Fruit fly (Drosophila melanogaster) whole organism, pupa: ENCODE measurements around the gene heph.

ENCODE experiments used
- CG10348 ChIP-seq: fragments of 200-800 bp; sonication (Bioruptor generic); IDR thresholded peaks from 2 replicates; pipeline ENCODE4 v1.3.6; 2022; ENCODE audit warnings: missing biosample characterization, missing genetic modification characterization
- CG12605 ChIP-seq: fragments of 200-800 bp; sonication (Bioruptor generic); IDR thresholded peaks from 2 replicates; pipeline ENCODE4 v1.3.6; 2022; ENCODE audit warnings: missing biosample characterization, missing genetic modification characterization
- CG13204 ChIP-seq: fragments of 200-800 bp; sonication (Bioruptor generic); optimal IDR thresholded peaks from 2 replicates; lab custom pipeline; 2018; ENCODE audit warnings: missing biosample characterization, mild to moderate bottlenecking, missing genetic modification characterization, moderate library complexity
- CG14655 ChIP-seq: fragments of 200-800 bp; sonication (Bioruptor generic); optimal IDR thresholded peaks from 3 replicates; lab custom pipeline; 2017; ENCODE audit warnings: mild to moderate bottlenecking, missing biosample characterization, missing genetic modification reagents, missing genetic modification characterization
- CG15710 ChIP-seq: fragments of 200-800 bp; sonication (Bioruptor generic); optimal IDR thresholded peaks from 2 replicates; lab custom pipeline; 2018; ENCODE audit warnings: missing biosample characterization, mild to moderate bottlenecking, missing genetic modification characterization, moderate library complexity
- CG17806 ChIP-seq: fragments of 200-800 bp; sonication (Bioruptor generic); optimal IDR thresholded peaks from 2 replicates; lab custom pipeline; 2018; ENCODE audit warnings: missing biosample characterization, mild to moderate bottlenecking, missing genetic modification characterization, moderate library complexity
- CG32121 ChIP-seq: fragments of 200-800 bp; sonication (Bioruptor generic); IDR thresholded peaks from 2 replicates; pipeline ENCODE4 v1.3.6; 2022; ENCODE audit warnings: missing biosample characterization, missing genetic modification characterization
- CG34367 ChIP-seq: fragments of 200-800 bp; sonication (Bioruptor generic); optimal IDR thresholded peaks from 2 replicates; lab custom pipeline; 2018; ENCODE audit warnings: missing biosample characterization, mild to moderate bottlenecking, missing genetic modification characterization
- CG4496 ChIP-seq: fragments of 200-800 bp; sonication (Bioruptor generic); IDR thresholded peaks from 3 replicates; pipeline ENCODE4 v1.3.6; 2022; ENCODE audit warnings: missing biosample characterization, missing genetic modification characterization
- CG8159 ChIP-seq: fragments of 200-800 bp; sonication (Bioruptor generic); optimal IDR thresholded peaks from 3 replicates; lab custom pipeline; 2018; ENCODE audit warnings: missing biosample characterization, mild to moderate bottlenecking, missing genetic modification characterization, moderate library complexity
- CG8301 ChIP-seq: fragments of 200-800 bp; sonication (Bioruptor generic); optimal IDR thresholded peaks from 2 replicates; lab custom pipeline; 2018; ENCODE audit warnings: missing biosample characterization, mild to moderate bottlenecking, missing genetic modification characterization
- CG9948 ChIP-seq: fragments of 200-800 bp; sonication (Bioruptor generic); optimal IDR thresholded peaks from 2 replicates; lab custom pipeline; 2018; ENCODE audit warnings: missing biosample characterization, mild to moderate bottlenecking, missing genetic modification characterization, moderate library complexity
- D1 ChIP-seq: fragments of 200-800 bp; sonication (Bioruptor generic); optimal IDR thresholded peaks from 2 replicates; lab custom pipeline; 2018; ENCODE audit warnings: missing biosample characterization, mild to moderate bottlenecking, missing genetic modification characterization, moderate library complexity
- EcR ChIP-seq: fragments of 200-800 bp; sonication (Bioruptor generic); optimal IDR thresholded peaks from 3 replicates; lab custom pipeline; 2019; ENCODE audit warnings: missing biosample characterization, missing genetic modification characterization, mild to moderate bottlenecking, moderate library complexity, missing genetic modification reagents
- Ets98B ChIP-seq: fragments of 200-800 bp; sonication (Bioruptor generic); IDR thresholded peaks from 2 replicates; pipeline ENCODE4 v1.3.6; 2022; ENCODE audit warnings: missing biosample characterization, missing genetic modification characterization
- Pif1A ChIP-seq: fragments of 200-800 bp; sonication (Bioruptor generic); optimal IDR thresholded peaks from 3 replicates; lab custom pipeline; 2016; ENCODE audit warnings: missing biosample characterization, missing genetic modification characterization
- Pif1B ChIP-seq: fragments of 200-800 bp; sonication (Bioruptor generic); optimal IDR thresholded peaks from 3 replicates; lab custom pipeline; 2016; ENCODE audit warnings: missing biosample characterization, missing genetic modification characterization
- Snoo ChIP-seq: fragments of 200-800 bp; sonication (Bioruptor generic); optimal IDR thresholded peaks from 3 replicates; lab custom pipeline; 2017; ENCODE audit warnings: missing biosample characterization, mild to moderate bottlenecking, missing genetic modification characterization, inconsistent platforms
- fd96Ca ChIP-seq: fragments of 200-800 bp; sonication (Bioruptor generic); IDR thresholded peaks from 3 replicates; pipeline ENCODE4 v1.3.6; 2022; ENCODE audit warnings: missing biosample characterization, missing genetic modification characterization
- gl ChIP-seq: fragments of 200-800 bp; sonication (Bioruptor generic); optimal IDR thresholded peaks from 2 replicates; lab custom pipeline; 2018; ENCODE audit warnings: missing biosample characterization, mild to moderate bottlenecking, missing genetic modification characterization
- rn ChIP-seq: fragments of 200-800 bp; sonication (Bioruptor generic); IDR thresholded peaks from 2 replicates; pipeline ENCODE4 v1.3.6; 2022; ENCODE audit warnings: missing biosample characterization, missing genetic modification characterization

heph gene

DNA sequence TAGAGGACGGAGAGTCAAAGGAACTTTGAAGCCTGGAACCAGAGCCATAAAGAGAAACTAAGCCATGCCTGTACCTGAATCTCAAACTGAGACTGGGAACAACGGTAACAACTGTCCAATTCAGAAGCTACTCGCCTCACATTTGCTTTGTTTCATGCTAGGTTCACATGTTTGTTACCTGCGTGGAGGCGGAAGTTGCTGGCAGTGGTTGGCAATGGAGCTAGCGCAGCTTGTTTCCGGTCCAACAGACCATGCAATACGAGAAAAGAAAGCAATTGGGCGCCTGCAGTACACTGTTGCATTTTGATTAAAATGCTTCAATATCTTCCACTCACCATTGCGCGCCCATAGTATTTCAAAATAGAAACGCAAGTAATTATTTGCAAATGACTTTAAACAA lies 28.5 kb upstream of the heph start:
- TF ChIP-seq CG15710: no peak
- no peak for TF ChIP-seq Snoo (tag; lab: Kevin White, UChicago)

dm6 chr3R:32038030-32038429 lies 22.7 kb upstream of the heph start, which contains the start of gene Pos:
Gene Pos, plus strand, starts transcription at chr3R:32038330.
- no peak for TF ChIP-seq CG8159 (tag; lab: Kevin White, UChicago)

DNA sequence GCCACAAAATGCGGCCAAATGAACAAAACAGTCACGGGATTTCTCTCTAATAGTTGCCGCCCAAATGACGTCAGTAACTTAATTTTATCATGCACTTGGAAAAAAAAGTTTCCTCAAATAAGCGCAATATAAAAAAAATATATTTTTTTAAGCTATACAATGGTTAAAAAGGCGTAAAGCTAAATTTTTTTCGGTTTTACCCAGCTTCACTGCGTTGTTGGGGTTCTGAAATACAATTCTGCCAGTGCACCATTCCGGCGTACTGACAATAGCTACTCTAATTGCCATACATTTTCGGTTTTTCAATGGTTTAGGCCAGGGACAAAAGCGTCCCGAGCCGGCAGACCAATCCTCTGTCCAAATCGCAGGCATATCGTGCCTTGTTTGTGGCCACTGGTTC lies 17.6 kb upstream of the heph start:
- no peak for TF ChIP-seq Snoo (tag; lab: Kevin White, UChicago)
- no peak for TF ChIP-seq CG8301 (tag; lab: Kevin White, UChicago)
- no peak for TF ChIP-seq rn (GFP tag; lab: Robert Waterston, UW)
- TF ChIP-seq CG12605: no peak
- no peak for TF ChIP-seq fd96Ca (GFP tag; lab: Robert Waterston, UW)
- no peak for TF ChIP-seq CG13204 (GFP tag; lab: Kevin White, UChicago)
- peak; percentile 14 for TF ChIP-seq Pif1B (GFP tag; lab: Kevin White, UChicago)
- peak; percentile 26 for TF ChIP-seq CG14655 (GFP tag; lab: Kevin White, UChicago)
- TF ChIP-seq CG8159 (tag; lab: Kevin White, UChicago): peak; percentile 6
- TF ChIP-seq CG15710: no peak
- TF ChIP-seq D1 (tag; lab: Kevin White, UChicago): no peak
- no peak for TF ChIP-seq EcR (GFP tag; lab: Kevin White, UChicago)
- TF ChIP-seq Pif1A (GFP tag; lab: Kevin White, UChicago): no peak
- 0 out of 2 replicates have a peak, but pooled peaks have one; percentile 28 for TF ChIP-seq CG32121 (GFP tag; lab: Robert Waterston, UW)
- no peak for TF ChIP-seq gl (tag; lab: Kevin White, UChicago)
- TF ChIP-seq CG9948: no peak
- TF ChIP-seq, all 21 proteins: peak for 4

DNA sequence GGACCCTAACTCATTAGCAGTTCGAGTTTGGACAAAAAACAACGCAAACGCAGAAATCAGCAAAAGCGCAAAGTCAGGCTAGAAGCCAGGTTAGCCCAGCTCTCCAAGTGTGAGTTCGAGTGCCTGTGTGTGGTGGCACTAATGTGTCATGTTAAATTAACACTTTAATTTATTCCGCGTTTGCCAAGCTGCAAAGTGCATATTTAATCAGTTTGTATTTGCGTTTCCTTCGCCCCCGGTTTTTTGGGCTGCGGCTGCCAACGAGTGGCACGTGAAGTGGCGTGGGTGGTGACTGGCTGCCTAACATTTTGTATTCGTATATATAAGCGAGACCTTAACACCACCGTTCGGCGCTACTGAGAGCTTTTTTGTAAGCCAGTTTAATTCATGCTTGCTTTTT lies 13.8 kb upstream of the heph start:
- TF ChIP-seq Pif1B (GFP tag; lab: Kevin White, UChicago) (no peak), Snoo (tag; lab: Kevin White, UChicago) (no peak), rn (GFP tag; lab: Robert Waterston, UW) (no peak), CG8159 (tag; lab: Kevin White, UChicago) (no peak), D1 (tag; lab: Kevin White, UChicago) (no peak), gl (tag; lab: Kevin White, UChicago) (no peak), Pif1A (GFP tag; lab: Kevin White, UChicago) (no peak)

dm6 chr3R:32022088-32022487 lies 6.8 kb upstream of the heph start:
- TF ChIP-seq EcR (GFP tag; lab: Kevin White, UChicago) (peak; percentile 83), CG8301 (tag; lab: Kevin White, UChicago) (no peak)

DNA sequence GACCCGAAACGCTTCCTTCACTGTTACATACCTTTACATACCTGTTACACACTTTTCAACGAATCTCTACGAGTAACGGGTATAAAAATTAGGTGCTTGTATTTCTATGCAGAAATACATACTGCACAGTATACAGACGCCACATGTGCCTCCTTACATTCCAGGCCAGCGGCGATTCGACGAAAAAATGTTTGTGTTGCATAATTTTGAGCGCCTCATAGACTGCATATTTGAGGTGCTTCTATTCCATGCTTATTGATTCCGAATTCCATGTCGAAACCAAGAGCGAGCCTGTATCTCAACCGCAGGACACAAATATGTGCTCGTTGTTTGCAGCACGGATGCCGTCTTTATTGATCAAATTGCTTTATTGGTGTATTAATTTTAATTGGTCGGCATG lies 9.0 kb downstream of the heph start:
- no peak for TF ChIP-seq Pif1A (GFP tag; lab: Kevin White, UChicago)
- no peak for TF ChIP-seq CG13204 (GFP tag; lab: Kevin White, UChicago)
- TF ChIP-seq CG14655 (GFP tag; lab: Kevin White, UChicago): no peak
- no peak for TF ChIP-seq CG15710

DNA sequence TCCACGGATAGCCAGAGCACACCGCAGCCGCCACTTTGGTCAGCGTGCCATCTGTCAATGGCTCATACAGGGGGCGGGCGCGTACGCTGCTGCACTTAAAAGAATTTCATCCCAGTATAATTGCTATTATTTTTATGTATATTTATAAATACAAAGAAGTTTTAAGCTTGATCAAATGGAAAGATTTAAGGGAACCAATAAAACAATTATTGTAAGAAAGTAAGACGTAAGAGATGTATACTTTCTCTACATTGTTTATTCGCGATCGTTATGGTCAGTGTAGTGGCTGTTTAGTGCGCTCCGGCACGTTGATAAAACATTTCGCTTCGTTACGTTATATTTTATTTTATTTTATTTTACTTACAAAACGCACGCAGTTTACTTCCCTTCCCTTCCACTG lies 23.5 kb downstream of the heph start:
- TF ChIP-seq CG17806 (tag; lab: Kevin White, UChicago) (peak; percentile 64), CG13204 (GFP tag; lab: Kevin White, UChicago) (peak; percentile 66), Snoo (tag; lab: Kevin White, UChicago) (peak; percentile 61), Pif1A (GFP tag; lab: Kevin White, UChicago) (peak; percentile 34), Pif1B (GFP tag; lab: Kevin White, UChicago) (peak; percentile 67), CG34367 (tag; lab: Kevin White, UChicago) (peak; percentile 47), gl (tag; lab: Kevin White, UChicago) (no peak), CG12605 (no peak), CG14655 (GFP tag; lab: Kevin White, UChicago) (peak; percentile 64), D1 (tag; lab: Kevin White, UChicago) (no peak), CG9948 (peak; percentile 61), CG8301 (tag; lab: Kevin White, UChicago) (peak; percentile 31), fd96Ca (GFP tag; lab: Robert Waterston, UW) (no peak), EcR (GFP tag; lab: Kevin White, UChicago) (peak; percentile 23), rn (GFP tag; lab: Robert Waterston, UW) (no peak), CG8159 (tag; lab: Kevin White, UChicago) (peak; percentile 76), Ets98B (GFP tag; lab: Robert Waterston, UW) (no peak), CG15710 (peak; percentile 77), CG10348 (no peak), CG4496 (no peak)
